Worm (Caenorhabditis elegans) whole organism, mixed stage, embryonic: ENCODE measurements around the gene F01G10.5.

ENCODE experiments used
- lsy-2 ChIP-seq: fragments of 150-350 bp; optimal IDR thresholded peaks from 2 replicates; lab custom pipeline; 2014; ENCODE audit warnings: missing biosample characterization, missing genetic modification characterization
- nhr-28 ChIP-seq: fragments of 150-350 bp; optimal IDR thresholded peaks from 2 replicates; lab custom pipeline; 2014; ENCODE audit warnings: missing biosample characterization, missing genetic modification characterization
- nhr-76 ChIP-seq: sonication (generic microtip); optimal IDR thresholded peaks from 2 replicates; lab custom pipeline; 2017; ENCODE audit warnings: missing biosample characterization, missing genetic modification characterization

DNA sequence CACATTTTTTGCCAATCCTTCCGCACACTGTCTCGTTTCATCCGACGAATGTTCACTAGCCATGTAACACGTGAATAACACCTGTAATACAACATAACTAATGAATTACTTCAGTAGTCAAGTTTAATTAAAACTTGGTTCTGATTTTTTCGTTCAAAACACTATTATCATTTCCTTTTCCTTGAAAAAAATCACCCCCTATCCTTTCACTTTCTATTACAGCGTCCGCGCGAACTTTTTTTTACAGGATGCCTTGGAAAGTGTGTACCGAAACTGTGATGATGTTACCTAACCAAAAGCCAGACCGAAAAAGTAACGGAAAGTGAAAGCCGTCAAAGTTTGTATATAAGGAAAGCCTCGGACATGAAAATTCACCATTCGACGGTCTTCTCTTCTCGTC, 14.8 kb downstream of the F01G10.5 start, which contains the start of gene col-124:
- TF ChIP-seq nhr-76: no peak
- no peak for TF ChIP-seq nhr-28
- TF ChIP-seq lsy-2: no peak
